Worm (Caenorhabditis elegans): ENCODE measurements around the gene psf-1.
A peak's percentile ranks its signal among the peaks of the same experiment; 100 is the strongest.
"Not testable (repeated sequence)": the region's sequence is repeated elsewhere in the genome, so short reads cannot be mapped to it uniquely, and the experiment has no call there.

psf-1 gene

DNA sequence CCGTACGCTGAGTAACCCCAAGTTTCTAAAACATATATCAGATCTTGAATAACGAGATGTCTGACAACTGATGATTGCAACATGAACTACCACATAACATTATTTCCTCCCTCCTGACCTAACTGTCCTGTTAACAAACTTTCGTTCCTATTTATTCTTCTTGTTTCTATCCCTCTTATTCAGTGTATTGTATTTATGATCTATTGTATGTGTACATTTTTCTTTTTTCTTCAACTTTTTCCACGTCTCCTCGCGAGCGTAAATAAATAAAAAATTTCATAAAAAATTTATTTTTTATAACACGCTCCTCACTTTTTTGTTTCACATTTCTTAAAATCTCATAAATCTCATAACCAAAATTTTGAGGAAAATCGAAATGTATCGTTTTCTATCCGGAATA, 37.8 kb downstream of the psf-1 start, which contains the start of gene ZK892.4:
TSS of gene ZK892.4 (plus strand) at position 301 of the 400 bp plus-strand sequence.
- not testable (repeated sequence) for TF ChIP-seq sma-3 (GFP tag; optimal IDR thresholded peaks at IDR 0.05); ama-1 (optimal IDR thresholded peaks at IDR 0.05); nhr-11 (tag; optimal IDR thresholded peaks at IDR 0.05)

DNA sequence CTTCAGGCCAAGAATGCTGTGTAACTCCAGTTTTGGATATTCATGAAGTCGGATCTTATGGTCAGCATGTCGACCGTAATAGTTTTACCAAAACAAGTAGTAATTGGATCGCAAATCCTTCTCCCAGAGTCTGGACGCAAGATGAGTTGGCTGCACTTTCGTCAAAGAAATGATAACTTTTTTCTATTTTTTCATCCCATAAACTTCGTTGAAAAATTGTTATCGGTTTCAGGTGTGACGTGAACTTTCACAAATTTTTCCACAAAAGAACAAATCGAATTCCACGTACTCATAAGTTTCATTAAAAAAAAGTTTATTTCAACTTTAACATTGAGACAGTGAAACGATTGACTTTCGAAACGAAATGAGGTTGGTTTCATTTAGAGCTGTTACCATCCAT, 39.4 kb downstream of the psf-1 start, which contains the start of gene ZK892.5:
TSS of gene ZK892.5 (plus strand) at position 301 of the 400 bp plus-strand sequence.
- TF ChIP-seq alr-1 (tag; optimal IDR thresholded peaks at IDR 0.05) (no peak), nhr-129 (tag; optimal IDR thresholded peaks at IDR 0.05) (no peak), lin-13 (GFP tag; optimal IDR thresholded peaks at IDR 0.05) (no peak), gmeb-1 (tag; optimal IDR thresholded peaks at IDR 0.05) (no peak), peb-1 (tag; optimal IDR thresholded peaks at IDR 0.05) (no peak), skn-1 (tag; optimal IDR thresholded peaks at IDR 0.05) (no peak), sem-4 (tag; optimal IDR thresholded peaks at IDR 0.05) (no peak), sma-3 (GFP tag; optimal IDR thresholded peaks at IDR 0.05) (no peak), nhr-12 (tag; optimal IDR thresholded peaks at IDR 0.05) (no peak)

DNA sequence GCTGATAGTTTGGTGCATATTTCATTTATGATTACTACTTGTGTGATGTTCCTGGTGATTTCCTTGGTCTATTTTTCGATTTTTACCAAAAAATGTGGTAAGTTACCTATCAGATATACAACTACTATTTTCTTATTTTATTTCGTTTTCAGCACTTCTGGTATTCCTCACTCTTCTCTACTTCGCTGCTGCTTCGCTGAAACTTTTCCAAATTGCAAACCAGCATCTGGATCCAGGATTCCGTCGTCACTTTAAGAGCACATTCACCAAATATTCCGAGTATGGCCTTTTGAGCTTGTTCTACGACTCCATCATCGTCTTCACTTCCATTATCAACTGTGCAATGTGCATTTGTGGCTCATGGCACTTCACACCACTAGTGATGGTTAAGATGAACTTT, 40.1 kb downstream of the psf-1 start:
- TF ChIP-seq ztf-1 (GFP tag; conservative IDR thresholded peaks at IDR 0.05) (no peak), ZK546.5 (tag; optimal IDR thresholded peaks at IDR 0.05) (no peak), nhr-6 (tag; optimal IDR thresholded peaks at IDR 0.05) (no peak), R02D3.7 (tag; optimal IDR thresholded peaks at IDR 0.05) (no peak), peb-1 (tag; optimal IDR thresholded peaks at IDR 0.05) (no peak), nhr-12 (tag; optimal IDR thresholded peaks at IDR 0.05) (no peak), ceh-82 (tag; optimal IDR thresholded peaks at IDR 0.05) (no peak), nhr-23 (tag; optimal IDR thresholded peaks at IDR 0.05) (no peak), mdl-1 (tag; optimal IDR thresholded peaks at IDR 0.05) (no peak), lsy-2 (tag; optimal IDR thresholded peaks at IDR 0.05) (no peak), C34F6.9 (tag; optimal IDR thresholded peaks at IDR 0.05) (no peak)

DNA sequence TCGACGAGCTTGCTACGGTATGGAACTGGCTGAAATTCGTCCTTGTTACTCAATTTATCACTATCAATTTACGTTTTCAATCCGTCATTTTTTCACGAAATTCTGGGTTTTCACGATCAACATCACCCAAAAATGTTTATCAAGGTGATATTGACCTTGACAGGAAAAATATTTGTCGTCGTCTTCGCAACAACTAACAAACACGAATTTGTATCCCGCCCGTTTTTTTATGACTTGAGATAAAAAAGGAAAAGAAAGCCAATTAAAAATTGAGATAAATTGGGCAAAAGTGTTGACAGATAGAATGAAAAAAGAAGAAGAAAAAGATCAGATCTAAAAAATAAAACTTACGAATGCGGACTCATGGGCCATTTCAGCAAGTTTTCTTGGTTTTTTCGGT, 42.4 kb downstream of the psf-1 start:
- TF ChIP-seq nhr-25 (tag; optimal IDR thresholded peaks at IDR 0.05) (peak; percentile 70), unc-62 (GFP tag; optimal IDR thresholded peaks at IDR 0.05) (no peak)

DNA sequence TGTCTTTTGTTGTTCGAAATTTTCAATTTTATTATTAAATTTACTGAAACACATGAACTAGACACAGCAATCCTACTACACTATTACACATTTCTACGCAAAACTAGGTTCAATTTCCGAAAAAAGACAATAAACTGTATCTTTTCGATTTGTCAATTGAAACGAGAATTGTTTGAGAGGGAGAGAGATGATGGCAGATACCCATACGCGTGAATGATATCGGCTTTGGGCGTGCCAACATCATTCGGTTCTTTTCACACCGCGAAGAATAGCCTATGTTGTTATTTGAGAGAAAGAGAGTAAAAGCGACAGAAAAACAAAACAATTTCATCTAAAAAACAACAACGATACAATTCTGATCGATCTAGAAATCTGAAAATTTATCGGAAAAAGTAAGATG, 43.3 kb downstream of the psf-1 start:
- TF ChIP-seq ZK546.5 (tag; optimal IDR thresholded peaks at IDR 0.05) (no peak), sma-3 (GFP tag; optimal IDR thresholded peaks at IDR 0.05) (peak; percentile 43), sma-9 (GFP tag; optimal IDR thresholded peaks at IDR 0.05) (no peak), sma-9 (tag; optimal IDR thresholded peaks at IDR 0.05) (no peak), mdl-1 (tag; optimal IDR thresholded peaks at IDR 0.05) (no peak), zag-1 (tag; optimal IDR thresholded peaks at IDR 0.05) (no peak), nhr-25 (tag; optimal IDR thresholded peaks at IDR 0.05) (peak; percentile 21), nhr-12 (tag; optimal IDR thresholded peaks at IDR 0.05) (no peak)

DNA sequence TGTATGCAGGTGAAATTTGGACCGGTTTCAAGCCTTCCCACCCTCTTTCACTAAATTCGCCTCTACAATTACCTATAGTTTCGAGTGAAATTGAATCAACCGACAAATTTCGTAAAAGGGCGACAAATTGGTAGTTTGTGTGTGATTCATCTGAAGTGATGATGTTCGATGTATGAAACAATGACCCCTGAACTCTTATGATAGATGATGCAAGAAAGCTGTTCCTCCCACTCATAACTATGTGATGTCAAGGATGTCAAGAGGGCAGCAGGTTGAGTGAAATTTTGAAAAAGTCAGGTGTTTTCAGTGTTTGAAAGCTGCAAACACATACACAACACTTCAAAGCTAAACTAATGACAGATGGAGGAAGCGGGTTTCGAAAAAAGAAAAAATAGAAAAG, 44.0 kb downstream of the psf-1 start:
- TF ChIP-seq nhr-25 (tag; optimal IDR thresholded peaks at IDR 0.05), result peak; percentile 24
- TF ChIP-seq unc-39 (tag; optimal IDR thresholded peaks at IDR 0.05), result no peak
- peak; percentile 23 for TF ChIP-seq F13H6.1 (tag; optimal IDR thresholded peaks at IDR 0.05)
- TF ChIP-seq nhr-129 (tag; optimal IDR thresholded peaks at IDR 0.05), result peak; percentile 82
- TF ChIP-seq sma-9 (GFP tag; optimal IDR thresholded peaks at IDR 0.05), result peak; percentile 42
- TF ChIP-seq sma-9 (tag; optimal IDR thresholded peaks at IDR 0.05), result no peak
- no peak for TF ChIP-seq nhr-6 (tag; optimal IDR thresholded peaks at IDR 0.05)
- TF ChIP-seq nhr-21 (tag; optimal IDR thresholded peaks at IDR 0.05), result no peak

DNA sequence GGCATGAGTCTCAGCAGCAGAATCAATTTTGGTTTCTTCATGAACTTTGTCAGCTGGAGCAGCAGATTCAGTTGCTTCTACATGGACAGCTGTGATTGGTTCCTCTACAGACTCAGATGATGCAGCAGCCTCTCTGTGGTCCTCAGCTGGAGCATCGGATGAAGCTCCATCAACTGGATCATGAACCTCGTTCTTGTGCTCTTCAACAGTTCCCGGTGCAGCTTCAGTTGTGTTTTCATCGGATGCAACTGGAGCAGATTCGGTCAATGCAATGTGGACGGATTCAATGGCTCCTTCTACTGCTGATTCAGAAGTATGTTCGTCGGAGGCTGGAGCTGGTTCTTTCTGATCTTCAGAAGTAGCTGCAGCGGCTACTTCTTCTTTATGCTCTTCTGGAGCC, 45.9 kb downstream of the psf-1 start:
- TF ChIP-seq F13H6.1 (tag; optimal IDR thresholded peaks at IDR 0.05) (no peak), sma-9 (GFP tag; optimal IDR thresholded peaks at IDR 0.05) (no peak), sma-9 (tag; optimal IDR thresholded peaks at IDR 0.05) (no peak), skn-1 (tag; optimal IDR thresholded peaks at IDR 0.05) (no peak), nhr-6 (tag; optimal IDR thresholded peaks at IDR 0.05) (no peak)

DNA sequence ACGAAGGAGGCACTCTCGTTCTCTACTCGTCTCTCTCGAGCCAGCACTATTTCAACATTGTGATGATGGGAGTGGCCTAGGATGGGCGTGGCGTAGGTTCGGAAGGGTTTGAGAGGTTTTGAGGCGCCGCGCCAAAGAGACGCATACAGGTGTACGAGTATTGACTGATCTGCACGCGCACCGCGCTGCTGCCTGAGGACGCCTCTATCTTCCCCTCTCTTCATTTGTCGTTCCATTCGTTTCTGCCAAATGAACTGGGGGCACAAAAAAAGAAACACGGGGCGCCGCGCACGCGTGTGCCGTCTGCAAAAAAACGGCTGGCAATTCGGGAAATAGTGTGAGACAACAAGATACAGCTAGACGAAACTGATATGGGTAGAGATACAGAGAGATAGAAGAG, 47.5 kb downstream of the psf-1 start, which contains the start of gene lec-2:
TSS of gene lec-2 (minus strand) at position 171 of the 400 bp plus-strand sequence.
- TF ChIP-seq nhr-77 (tag; optimal IDR thresholded peaks at IDR 0.05), result no peak
- TF ChIP-seq sem-4 (tag; optimal IDR thresholded peaks at IDR 0.05), result no peak
- no peak for TF ChIP-seq alr-1 (tag; optimal IDR thresholded peaks at IDR 0.05)
- no peak for TF ChIP-seq R02D3.7 (tag; optimal IDR thresholded peaks at IDR 0.05)
- TF ChIP-seq egl-27 (tag; optimal IDR thresholded peaks at IDR 0.05), result no peak
- peak; percentile 24 for TF ChIP-seq lin-11 (tag; optimal IDR thresholded peaks at IDR 0.05)
- peak; percentile 10 for TF ChIP-seq sma-3 (GFP tag; optimal IDR thresholded peaks at IDR 0.05)
- TF ChIP-seq sma-9 (GFP tag; optimal IDR thresholded peaks at IDR 0.05), result peak; percentile 36
- TF ChIP-seq sma-9 (tag; optimal IDR thresholded peaks at IDR 0.05), result no peak
- no peak for TF ChIP-seq unc-39 (tag; optimal IDR thresholded peaks at IDR 0.05)
- TF ChIP-seq lsy-2 (tag; optimal IDR thresholded peaks at IDR 0.05), result no peak
- no peak for TF ChIP-seq blmp-1 (tag; optimal IDR thresholded peaks at IDR 0.05; ENCODE audit: insufficient read depth)
- no peak for TF ChIP-seq elt-1 (tag; optimal IDR thresholded peaks at IDR 0.05)
- no peak for TF ChIP-seq ztf-1 (GFP tag; conservative IDR thresholded peaks at IDR 0.05)
- no peak for TF ChIP-seq Y55F3AM.14 (GFP tag; optimal IDR thresholded peaks at IDR 0.05)
- no peak for TF ChIP-seq lin-13 (GFP tag; optimal IDR thresholded peaks at IDR 0.05)
- TF ChIP-seq ama-1 (optimal IDR thresholded peaks at IDR 0.05), result no peak
- peak; percentile 44 for TF ChIP-seq nhr-129 (tag; optimal IDR thresholded peaks at IDR 0.05)
- TF ChIP-seq nhr-23 (tag; optimal IDR thresholded peaks at IDR 0.05), result no peak
- TF ChIP-seq nhr-237 (tag; optimal IDR thresholded peaks at IDR 0.05), result no peak
- no peak for TF ChIP-seq ceh-16 (tag; optimal IDR thresholded peaks at IDR 0.05)
- TF ChIP-seq nhr-25 (tag; optimal IDR thresholded peaks at IDR 0.05), result no peak
- TF ChIP-seq dmd-4 (tag; optimal IDR thresholded peaks at IDR 0.05), result no peak
